Fruit fly (Drosophila melanogaster): Measurements from ENCODE around the gene tll.

The tll gene

DNA sequence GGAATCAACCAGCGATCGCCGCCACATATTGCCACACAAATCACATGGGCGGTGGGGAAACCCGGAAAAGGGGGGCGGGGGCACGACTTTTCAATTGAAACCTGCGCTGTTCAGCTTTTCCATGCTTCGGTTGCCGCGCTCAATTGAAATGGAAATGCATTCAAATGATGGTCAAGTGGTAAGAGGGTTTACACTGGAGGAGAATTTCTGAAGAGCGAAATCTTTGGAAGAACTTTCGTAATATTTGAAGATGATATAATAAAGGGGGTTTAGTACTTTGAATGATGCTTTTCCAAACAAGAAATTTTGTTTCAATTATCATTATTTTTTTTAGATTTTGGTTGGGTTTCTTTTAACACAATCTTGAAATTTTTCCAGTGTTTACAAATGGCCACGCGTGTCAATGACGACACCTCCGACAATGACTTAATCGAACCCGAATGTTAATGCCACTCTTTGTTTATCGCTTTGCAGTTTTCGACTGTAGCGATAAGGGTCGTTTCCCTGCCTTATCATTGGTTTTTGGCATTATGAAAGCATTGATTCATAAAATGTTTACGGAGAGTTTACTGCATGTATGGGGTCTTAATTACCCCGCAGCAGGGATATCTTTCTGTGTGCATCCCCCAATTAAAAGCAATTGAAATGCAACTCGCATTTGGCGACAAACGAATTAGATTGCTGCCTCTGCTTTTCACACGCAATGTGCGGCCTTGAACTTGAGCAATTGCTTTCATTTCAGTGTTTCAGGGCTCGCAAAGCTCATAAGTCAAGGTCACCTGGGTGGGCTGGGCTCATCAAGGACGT, 39.5 kb upstream of the tll start (continued):
- TF ChIP-seq sens-2 (GFP tag; IDR thresholded peaks at IDR 0.05) (0 out of 2 replicates have a peak, but pooled peaks have one; percentile 14), E2f2 (GFP tag; IDR thresholded peaks at IDR 0.05) (0 out of 2 replicates have a peak, but pooled peaks have one; percentile 28), Mrtf (GFP tag; IDR thresholded peaks at IDR 0.05) (no peak), Antp (GFP tag; optimal IDR thresholded peaks at IDR 0.05) (no peak), gro (GFP tag; optimal IDR thresholded peaks at IDR 0.05) (no peak), CkIIα-i1 (GFP tag; IDR thresholded peaks at IDR 0.05) (no peak), HmgZ (tag; optimal IDR thresholded peaks at IDR 0.05) (no peak), CG12071 (GFP tag; optimal IDR thresholded peaks at IDR 0.05) (no peak), ab (GFP tag; optimal IDR thresholded peaks at IDR 0.05) (no peak), az2 (GFP tag; optimal IDR thresholded peaks at IDR 0.05) (peak; percentile 54), CG1832 (GFP tag; optimal IDR thresholded peaks at IDR 0.05) (no peak), lilli (GFP tag; optimal IDR thresholded peaks at IDR 0.05) (peak; percentile 49), ttk (GFP tag; IDR thresholded peaks at IDR 0.05) (no peak), Poxn (GFP tag; IDR thresholded peaks at IDR 0.05) (no peak), CG12744 (GFP tag; optimal IDR thresholded peaks at IDR 0.05) (no peak), Gsc (GFP tag; IDR thresholded peaks at IDR 0.05) (no peak), TFAM (GFP tag; optimal IDR thresholded peaks at IDR 0.05) (no peak), pho (GFP tag; optimal IDR thresholded peaks at IDR 0.05) (no peak), Dref (GFP tag; IDR thresholded peaks at IDR 0.05) (no peak), gce (GFP tag; IDR thresholded peaks at IDR 0.05) (no peak), ap (GFP tag; IDR thresholded peaks at IDR 0.05) (peak; percentile 12; the same call in 1 of the 2 replicates), pros (GFP tag; optimal IDR thresholded peaks at IDR 0.05) (no peak), sens (GFP tag) (peak; percentile 91), CG12769 (tag; optimal IDR thresholded peaks at IDR 0.05) (peak; percentile 33), CG7786 (GFP tag; optimal IDR thresholded peaks at IDR 0.05) (no peak), Ravus (GFP tag; IDR thresholded peaks at IDR 0.05) (no peak), CG8478 (optimal IDR thresholded peaks at IDR 0.05) (no peak), CG17359 (tag; optimal IDR thresholded peaks at IDR 0.05) (peak; percentile 35), oc (tag; optimal IDR thresholded peaks at IDR 0.05) (peak; percentile 22), run (tag; optimal IDR thresholded peaks at IDR 0.05) (no peak), dmrt11E (tag; optimal IDR thresholded peaks at IDR 0.05) (peak; percentile 28), CG4404 (GFP tag; IDR thresholded peaks at IDR 0.05) (no peak), CG13287 (GFP tag; IDR thresholded peaks at IDR 0.05; ENCODE audit: partially characterized antibody) (no peak), Sox100B (GFP tag; optimal IDR thresholded peaks at IDR 0.05) (peak; percentile 13), CG12942 (GFP tag; optimal IDR thresholded peaks at IDR 0.05) (peak; percentile 0), CTCF (GFP tag; optimal IDR thresholded peaks at IDR 0.05) (no peak), CG14014 (GFP tag; IDR thresholded peaks at IDR 0.05) (0 out of 2 replicates have a peak, but pooled peaks have one; percentile 37), CG14965 (GFP tag; optimal IDR thresholded peaks at IDR 0.05; ENCODE audit: borderline replicate concordance) (no peak), Usf (GFP tag; optimal IDR thresholded peaks at IDR 0.05) (no peak), slbo (GFP tag; IDR thresholded peaks at IDR 0.05) (no peak), Dip2 (GFP tag; IDR thresholded peaks at IDR 0.05) (no peak), lmd (GFP tag; IDR thresholded peaks at IDR 0.05) (peak; percentile 32; the same call in 1 of the 2 replicates), CG10462 (GFP tag; optimal IDR thresholded peaks at IDR 0.05) (peak; percentile 18), sd (tag; optimal IDR thresholded peaks at IDR 0.05) (peak; percentile 50), CG16863 (GFP tag; optimal IDR thresholded peaks at IDR 0.05) (no peak), wdn (GFP tag; IDR thresholded peaks at IDR 0.05) (no peak), CG17912 (GFP tag; optimal IDR thresholded peaks at IDR 0.05) (no peak), sqz (GFP tag; optimal IDR thresholded peaks at IDR 0.05) (no peak), Fer3 (tag; optimal IDR thresholded peaks at IDR 0.05) (no peak), odd (GFP tag; optimal IDR thresholded peaks at IDR 0.05) (no peak), CG6813 (GFP tag; optimal IDR thresholded peaks at IDR 0.05) (no peak), CG13894 (tag; optimal IDR thresholded peaks at IDR 0.05) (no peak)
